Worm (Caenorhabditis elegans): Measurements from ENCODE around the gene Y57G11C.8.

Y57G11C.8 gene

DNA sequence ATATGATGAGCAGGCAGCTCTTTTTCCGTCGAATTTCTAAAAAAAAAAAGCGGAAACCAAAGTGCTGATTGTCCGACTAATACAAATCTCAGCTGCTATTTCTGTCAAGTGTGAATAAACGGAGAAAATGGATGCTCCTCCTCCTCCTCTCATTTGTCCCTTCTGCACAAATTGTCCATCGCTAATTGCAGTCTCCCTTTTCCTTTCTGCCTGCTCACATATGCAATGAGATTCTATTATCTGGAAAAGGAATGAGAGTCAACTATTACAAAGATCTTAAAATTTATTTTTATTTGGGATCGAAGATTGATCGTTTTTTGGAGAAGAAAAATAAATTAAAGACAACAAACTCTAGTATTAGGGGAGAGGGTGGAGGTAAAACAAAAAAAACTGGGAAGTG is 40.6 kb downstream of the Y57G11C.8 start:
- TF ChIP-seq unc-62 (GFP tag; optimal IDR thresholded peaks at IDR 0.05), result no peak

- no peak for TF ChIP-seq unc-62 (GFP tag; optimal IDR thresholded peaks at IDR 0.05)
These were observed 42.6 kb downstream of the Y57G11C.8 start for ce11 chrIV:14824201-14824600.

DNA sequence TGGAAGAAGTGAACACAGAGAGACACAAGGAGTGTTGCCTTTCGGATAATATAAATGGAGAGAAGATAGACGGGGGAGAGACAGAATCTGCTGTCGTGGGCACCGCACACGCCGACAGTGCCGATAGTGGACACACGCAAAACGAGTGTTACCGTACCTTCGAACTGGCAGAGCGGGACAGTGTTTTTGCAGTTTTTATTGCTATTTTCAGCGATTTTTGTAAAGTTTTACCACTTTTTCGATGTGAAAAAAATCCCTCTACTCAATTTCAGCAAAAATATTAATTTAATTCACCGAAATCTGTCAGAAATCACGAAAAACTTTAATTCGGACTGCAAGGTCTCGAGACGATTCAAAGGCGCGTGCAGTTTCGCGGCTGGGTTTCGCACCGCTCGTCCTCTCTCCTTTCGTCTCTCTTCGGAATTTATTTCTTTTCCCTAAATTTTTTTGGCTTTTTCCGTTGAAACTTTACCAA is 43.3 kb downstream of the Y57G11C.8 start, which contains the start of gene sec-61.A:
Gene sec-61.A (minus strand): TSS at position 387 of the 475 bp plus-strand sequence.
- no peak for TF ChIP-seq unc-62 (GFP tag; optimal IDR thresholded peaks at IDR 0.05)

ce11 chrIV:14825379-14825778 is 43.7 kb downstream of the Y57G11C.8 start, which contains the start of gene rps-18:
TSS of gene rps-18 (plus strand) at chrIV:14825679.
- no peak for TF ChIP-seq unc-62 (GFP tag; optimal IDR thresholded peaks at IDR 0.05)

DNA sequence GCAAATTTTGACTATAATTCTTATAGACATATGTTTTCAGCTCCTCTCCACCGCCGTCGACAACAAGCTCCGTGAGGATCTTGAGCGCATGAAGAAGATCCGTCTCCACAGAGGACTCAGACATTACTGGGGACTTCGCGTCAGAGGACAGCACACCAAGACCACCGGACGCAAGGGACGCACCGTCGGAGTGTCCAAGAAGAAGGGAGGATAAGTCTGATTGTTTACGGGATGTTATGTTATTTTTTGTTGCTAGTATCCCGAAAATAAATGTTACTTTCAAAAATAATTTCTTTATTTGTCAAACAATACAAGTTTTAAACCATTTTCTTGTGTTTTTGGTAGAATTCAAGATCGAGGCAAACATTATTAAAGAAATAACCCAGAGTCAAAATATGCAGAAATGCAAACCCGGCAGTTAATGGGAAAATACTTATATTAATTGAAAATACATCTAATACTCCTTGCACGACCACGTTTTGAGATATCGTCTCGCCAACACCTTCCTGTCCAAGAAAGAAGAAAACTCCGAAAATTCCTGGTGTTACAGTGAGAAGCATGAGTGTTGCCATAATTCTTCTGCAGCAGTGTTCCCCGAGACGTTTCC is 44.6 kb downstream of the Y57G11C.8 start:
- no peak for TF ChIP-seq unc-62 (GFP tag; optimal IDR thresholded peaks at IDR 0.05)

DNA sequence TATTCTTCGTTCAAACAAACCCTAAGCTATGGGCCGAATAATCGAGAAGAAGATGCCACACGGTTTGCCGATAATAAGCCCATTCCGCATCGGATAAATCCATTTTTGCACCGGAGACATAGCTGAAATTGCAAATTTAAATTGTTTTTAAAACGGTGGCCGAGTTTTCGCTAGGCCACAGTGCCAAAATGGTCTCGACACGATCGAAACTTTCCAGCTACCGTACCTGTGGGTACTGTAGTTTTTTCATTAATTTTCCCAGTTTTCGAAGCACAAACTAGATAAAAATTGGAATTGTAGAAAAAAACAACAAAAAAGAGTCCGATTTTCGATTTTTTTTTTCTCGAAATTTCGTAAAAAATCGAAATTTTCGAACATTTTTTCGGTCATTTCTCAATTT is 46.6 kb downstream of the Y57G11C.8 start:
- TF ChIP-seq unc-62 (GFP tag; optimal IDR thresholded peaks at IDR 0.05), result no peak

DNA sequence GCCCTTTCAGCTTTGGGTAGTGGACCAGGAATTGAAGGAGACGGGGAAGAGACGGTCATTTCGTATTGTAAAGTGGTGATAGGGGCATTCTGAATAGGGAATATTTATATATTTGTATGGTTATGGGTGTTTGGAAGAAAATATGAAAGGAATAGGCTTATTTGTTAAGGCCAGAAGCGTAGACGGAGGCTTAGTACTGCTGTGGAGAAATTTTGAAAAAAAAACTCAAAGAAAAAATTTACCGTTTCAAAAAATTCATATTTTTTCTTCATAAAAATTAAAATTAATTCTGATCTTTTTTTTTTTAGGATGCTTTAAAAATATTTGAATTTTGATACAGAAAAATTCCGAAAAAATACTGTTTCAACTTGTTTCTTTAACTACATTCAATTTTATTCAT is 47.4 kb downstream of the Y57G11C.8 start, which contains the start of gene hhat-2:
Gene hhat-2 (minus strand): TSS at position 101 of the 400 bp plus-strand sequence.
- no peak for TF ChIP-seq unc-62 (GFP tag; optimal IDR thresholded peaks at IDR 0.05)

All from whole organism, dauer.